Fruit fly (Drosophila melanogaster) Kc167 (cell line): ENCODE results near the gene CG31267.

Experiments used
- Myc ChIP-seq: fragments of >200 bp; optimal IDR thresholded peaks from 2 replicates; lab custom pipeline; 2017; ENCODE audit warnings: missing external identifiers
- Sin3A ChIP-seq: fragments of >200 bp; optimal IDR thresholded peaks from 2 replicates; lab custom pipeline; 2018; ENCODE audit warnings: missing external identifiers
- h ChIP-seq: fragments of >200 bp; optimal IDR thresholded peaks from 3 replicates; lab custom pipeline; 2018; ENCODE audit warnings: missing external identifiers
- insv ChIP-seq: fragments of >200 bp; optimal IDR thresholded peaks from 3 replicates; lab custom pipeline; 2018; ENCODE audit warnings: missing external identifiers
- psq ChIP-seq: fragments of >200 bp; optimal IDR thresholded peaks from 2 replicates; lab custom pipeline; 2017; ENCODE audit warnings: missing external identifiers
- ttk ChIP-seq: sonication (Bioruptor generic); optimal IDR thresholded peaks from 2 replicates; lab custom pipeline; 2017; ENCODE audit warnings: missing external identifiers

CG31267 gene

dm6 chr3R:17122796-17123504 lies 11.0 kb upstream of the CG31267 start:
- TF ChIP-seq h (lab: Kevin White, UChicago) (no peak), ttk (lab: Kevin White, UChicago) (no peak), insv (lab: Kevin White, UChicago) (no peak), psq (lab: Kevin White, UChicago) (no peak), Sin3A (lab: Kevin White, UChicago) (no peak), Myc (no peak)

DNA sequence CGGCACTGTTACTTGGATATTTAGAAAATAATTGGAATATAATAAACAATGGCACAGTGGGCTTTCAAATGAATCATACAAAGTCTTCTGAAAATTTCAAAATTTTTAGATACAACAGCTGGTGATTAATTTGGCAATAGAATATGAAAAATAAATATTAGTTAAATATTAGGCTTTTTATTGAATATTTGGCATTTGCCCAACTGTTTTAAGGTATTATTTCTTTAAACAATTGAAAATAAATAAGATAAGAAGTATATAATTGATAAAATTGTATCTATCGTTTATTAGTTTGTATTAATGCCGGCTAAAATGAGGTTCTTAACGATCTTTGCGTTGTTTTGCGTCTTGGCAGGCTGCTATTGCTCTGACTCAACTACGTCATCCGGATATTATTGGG lies 9.8 kb upstream of the CG31267 start, which contains the start of gene CG45079:
CG45079 (plus strand) TSS at position 301 of the 400 bp plus-strand sequence.
- TF ChIP-seq ttk (lab: Kevin White, UChicago) (no peak), insv (lab: Kevin White, UChicago) (no peak), psq (lab: Kevin White, UChicago) (no peak), Myc (no peak), Sin3A (lab: Kevin White, UChicago) (no peak), h (lab: Kevin White, UChicago) (no peak)

DNA sequence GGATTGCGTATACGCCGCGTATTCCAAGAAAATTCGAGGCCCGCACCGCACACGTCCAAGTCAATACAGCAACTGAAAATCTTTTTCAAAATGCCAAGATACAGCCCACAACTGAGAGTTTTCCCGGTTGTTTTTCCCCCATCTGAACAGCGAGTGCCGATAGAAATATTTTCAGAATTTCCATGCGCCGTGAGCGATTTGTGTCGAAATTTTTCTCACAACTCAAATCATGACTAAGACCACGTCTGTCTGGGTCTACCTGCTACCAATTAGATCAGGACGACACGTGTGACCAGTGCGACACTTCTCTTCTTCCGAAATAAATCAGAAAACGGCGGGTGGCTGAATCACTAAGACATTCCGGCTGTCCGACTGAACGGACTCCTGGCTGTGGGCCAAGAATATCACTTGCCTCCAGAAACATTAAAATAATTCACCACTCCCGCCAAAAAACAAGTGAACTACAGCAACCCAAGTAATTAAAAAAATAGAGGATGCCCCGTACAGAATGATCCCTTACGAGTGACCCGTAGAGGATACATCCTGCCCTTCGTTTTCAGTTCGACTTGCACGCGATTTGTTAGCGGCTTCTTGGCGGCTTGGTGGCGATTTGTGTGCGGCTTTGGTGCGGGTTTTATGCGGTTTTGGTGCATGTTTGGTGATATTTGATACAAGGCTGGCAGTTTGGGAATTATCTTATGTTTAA lies 8.5 kb upstream of the CG31267 start, which contains the start of gene cher:
cher (minus strand) TSS at position 51 of the 706 bp plus-strand sequence.
- TF ChIP-seq Sin3A (lab: Kevin White, UChicago) (no peak), ttk (lab: Kevin White, UChicago) (no peak), Myc (no peak), psq (lab: Kevin White, UChicago) (no peak), h (lab: Kevin White, UChicago) (no peak), insv (lab: Kevin White, UChicago) (no peak)

DNA sequence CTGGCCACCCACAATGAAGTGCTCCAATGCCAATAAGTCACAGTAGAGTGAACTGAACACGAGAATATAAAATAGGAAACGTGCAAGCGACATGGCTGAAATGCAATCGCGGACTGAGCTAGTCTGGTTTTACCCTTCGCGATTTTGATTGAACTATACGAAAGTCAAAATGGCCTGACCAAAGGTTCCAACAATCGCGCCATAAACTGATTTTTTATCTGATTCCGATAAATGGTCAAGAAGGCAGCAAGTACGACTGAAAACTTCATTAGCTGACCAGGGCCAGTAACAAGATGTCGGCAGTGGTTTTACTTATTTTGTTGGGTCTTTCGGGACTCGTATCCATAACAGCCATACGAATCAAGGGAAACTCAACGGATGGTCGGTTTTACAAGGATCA lies 7.2 kb upstream of the CG31267 start, which contains the start of the genes CG17477 and CG31269:
CG17477 (minus strand) TSS at position 101 of the 400 bp plus-strand sequence.
CG31269 (plus strand) TSS at position 289 of the 400 bp plus-strand sequence.
- TF ChIP-seq h (lab: Kevin White, UChicago) (no peak), Myc (no peak), insv (lab: Kevin White, UChicago) (no peak), Sin3A (lab: Kevin White, UChicago) (no peak), ttk (lab: Kevin White, UChicago) (no peak), psq (lab: Kevin White, UChicago) (no peak)

dm6 chr3R:17127912-17128311 lies 6.1 kb upstream of the CG31267 start, which contains the start of gene CG31265:
TSS of gene CG31265 (plus strand) at chr3R:17128212.
- TF ChIP-seq ttk (lab: Kevin White, UChicago): no peak
- no peak for TF ChIP-seq insv (lab: Kevin White, UChicago)
- no peak for TF ChIP-seq Myc
- no peak for TF ChIP-seq Sin3A (lab: Kevin White, UChicago)
- TF ChIP-seq h (lab: Kevin White, UChicago): no peak
- no peak for TF ChIP-seq psq (lab: Kevin White, UChicago)

dm6 chr3R:17130326-17130725 lies 3.7 kb upstream of the CG31267 start, which contains the start of gene CG17475:
TSS of gene CG17475 (minus strand) at chr3R:17130426.
- TF ChIP-seq Myc (no peak), insv (lab: Kevin White, UChicago) (no peak), psq (lab: Kevin White, UChicago) (no peak), ttk (lab: Kevin White, UChicago) (no peak), Sin3A (lab: Kevin White, UChicago) (no peak), h (lab: Kevin White, UChicago) (no peak)

DNA sequence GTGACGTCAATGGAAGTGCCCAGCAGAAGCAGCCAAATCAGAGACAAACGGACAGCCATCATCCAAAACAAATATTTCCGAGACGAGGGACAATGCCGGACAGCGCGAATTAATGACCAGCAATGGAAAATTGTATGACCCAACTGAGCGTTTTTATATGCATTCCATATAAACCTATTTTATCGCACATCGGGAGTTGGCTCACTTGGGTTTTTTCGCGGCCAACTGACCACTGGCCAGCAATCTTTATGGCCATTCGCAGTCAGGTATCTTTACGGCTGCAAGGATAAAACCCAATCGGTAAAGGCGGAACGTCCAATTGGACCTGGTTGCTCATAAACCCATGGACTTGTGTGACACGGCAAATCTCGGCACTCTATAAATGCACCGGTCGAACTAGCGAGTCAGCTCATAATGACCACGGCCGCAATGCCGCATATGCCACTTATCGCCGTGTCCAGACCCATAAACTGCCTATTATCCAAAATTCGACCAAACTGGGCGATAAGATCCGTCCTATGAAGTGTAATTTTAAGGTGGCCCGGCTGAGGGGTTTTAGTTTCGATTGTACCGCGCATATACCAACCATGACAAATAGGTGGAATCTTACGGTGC lies 1.8 kb upstream of the CG31267 start, which contains the start of the genes CG4053 and CG31266:
CG4053 (minus strand) TSS at position 101 of the 615 bp plus-strand sequence.
CG31266 (plus strand) TSS at position 565 of the 615 bp plus-strand sequence.
- no peak for TF ChIP-seq Myc
- TF ChIP-seq ttk (lab: Kevin White, UChicago): no peak
- no peak for TF ChIP-seq h (lab: Kevin White, UChicago)

- no peak for TF ChIP-seq Myc
- TF ChIP-seq h (lab: Kevin White, UChicago): no peak
- TF ChIP-seq Sin3A (lab: Kevin White, UChicago): no peak
- no peak for TF ChIP-seq ttk (lab: Kevin White, UChicago)
- no peak for TF ChIP-seq psq (lab: Kevin White, UChicago)
- TF ChIP-seq insv (lab: Kevin White, UChicago): no peak
These were observed 1.8 kb downstream of the CG31267 start, which contains the start of gene CG5246 for dm6 chr3R:17135747-17136146. TSS of gene CG5246 (plus strand) at chr3R:17136111.

DNA sequence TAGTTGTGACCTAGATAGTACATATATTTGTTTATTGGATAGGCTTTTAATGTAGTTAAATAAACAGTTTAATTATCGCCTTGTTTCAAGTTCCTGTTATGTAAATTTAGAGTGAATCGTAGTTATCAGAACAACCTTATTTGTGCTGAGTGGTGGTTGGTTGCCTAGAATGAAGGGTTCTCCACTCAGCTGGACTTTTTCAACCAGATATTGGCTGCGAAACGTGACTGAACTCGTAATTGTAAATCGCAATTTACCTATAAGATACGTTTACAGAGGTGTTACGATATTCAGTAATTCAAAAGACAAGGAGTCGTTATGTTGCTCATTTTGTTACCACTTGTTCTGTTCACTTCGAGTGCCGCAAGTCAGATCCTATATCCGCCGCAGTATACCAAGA lies 3.6 kb downstream of the CG31267 start, which contains the start of gene CG5255:
CG5255 (plus strand) TSS at position 301 of the 400 bp plus-strand sequence.
- TF ChIP-seq ttk (lab: Kevin White, UChicago) (no peak), Myc (no peak), psq (lab: Kevin White, UChicago) (no peak), h (lab: Kevin White, UChicago) (no peak), insv (lab: Kevin White, UChicago) (no peak), Sin3A (lab: Kevin White, UChicago) (no peak)

DNA sequence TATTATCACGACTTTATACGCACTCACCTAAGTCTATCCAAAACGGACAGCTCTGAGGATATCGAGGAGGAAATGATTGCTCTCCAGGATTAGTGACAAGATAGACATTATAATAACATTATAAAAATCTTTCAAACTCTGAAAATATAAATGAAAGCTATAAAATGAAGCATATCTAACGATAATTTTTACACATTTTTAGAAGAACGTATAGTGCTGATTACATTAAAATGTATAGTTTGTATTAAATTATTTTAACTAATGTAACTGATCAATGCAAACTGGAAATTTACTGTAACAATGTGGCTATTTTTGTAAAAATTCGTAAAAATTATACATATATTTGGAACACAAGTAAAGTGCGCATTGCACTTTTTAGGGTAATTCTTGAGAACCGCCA lies 4.7 kb downstream of the CG31267 start, which contains the start of gene CG5265:
CG5265 (plus strand) TSS at position 301 of the 400 bp plus-strand sequence.
- TF ChIP-seq h (lab: Kevin White, UChicago): no peak
- TF ChIP-seq Myc: no peak
- no peak for TF ChIP-seq psq (lab: Kevin White, UChicago)
- no peak for TF ChIP-seq Sin3A (lab: Kevin White, UChicago)
- no peak for TF ChIP-seq insv (lab: Kevin White, UChicago)
- TF ChIP-seq ttk (lab: Kevin White, UChicago): no peak
